Fruit fly (Drosophila melanogaster) whole organism, embryonic: ENCODE data around the gene CG43610.

Source experiments
- Bdp1 ChIP-seq: fragments of 200-800 bp; sonication (Bioruptor generic); optimal IDR thresholded peaks from 3 replicates; lab custom pipeline; 2016; ENCODE audit warnings: missing biosample characterization, missing genetic modification characterization
- CG10565 ChIP-seq: fragments of 200-800 bp; sonication (Bioruptor generic); optimal IDR thresholded peaks from 3 replicates; lab custom pipeline; 2016; ENCODE audit warnings: missing biosample characterization, mild to moderate bottlenecking, missing genetic modification characterization
- CG10654 ChIP-seq: fragments of 200-800 bp; sonication (Bioruptor generic); optimal IDR thresholded peaks from 2 replicates; lab custom pipeline; 2016; ENCODE audit warnings: missing biosample characterization, missing genetic modification characterization
- CG11504 ChIP-seq: fragments of 200-800 bp; sonication (Bioruptor generic); optimal IDR thresholded peaks from 3 replicates; lab custom pipeline; 2019; ENCODE audit warnings: missing biosample characterization, mild to moderate bottlenecking, missing genetic modification characterization, moderate library complexity
- CG11695 ChIP-seq: fragments of 200-800 bp; sonication (Bioruptor generic); IDR thresholded peaks from 3 replicates; pipeline ENCODE4 v1.3.6; 2022; ENCODE audit warnings: missing biosample characterization, missing genetic modification characterization
- CG12942 ChIP-seq: fragments of 200-800 bp; sonication (Bioruptor generic); optimal IDR thresholded peaks from 3 replicates; lab custom pipeline; 2016; ENCODE audit warnings: missing biosample characterization, missing genetic modification characterization
- CG13424 ChIP-seq: fragments of 200-800 bp; sonication (Bioruptor generic); optimal IDR thresholded peaks from 2 replicates; lab custom pipeline; 2019; ENCODE audit warnings: missing biosample characterization, mild to moderate bottlenecking, missing genetic modification characterization, moderate library complexity
- CG14667 ChIP-seq: fragments of 200-800 bp; sonication (Bioruptor generic); IDR thresholded peaks from 2 replicates; pipeline ENCODE4 v1.3.6; 2022; ENCODE audit warnings: missing biosample characterization, missing genetic modification characterization
- CG14710 ChIP-seq: fragments of 200-800 bp; sonication (Bioruptor generic); optimal IDR thresholded peaks from 3 replicates; lab custom pipeline; 2019; ENCODE audit warnings: missing biosample characterization, mild to moderate bottlenecking, missing genetic modification characterization, moderate library complexity
- CG14965 ChIP-seq: fragments of 200-800 bp; sonication (Bioruptor generic); optimal IDR thresholded peaks from 2 replicates; lab custom pipeline; 2016; ENCODE audit warnings: missing biosample characterization, missing genetic modification characterization, borderline replicate concordance
- CG15601 ChIP-seq: fragments of 200-800 bp; sonication (Bioruptor generic); optimal IDR thresholded peaks from 3 replicates; lab custom pipeline; 2019; ENCODE audit warnings: missing biosample characterization, mild to moderate bottlenecking, missing genetic modification characterization, moderate library complexity
- CG30020 ChIP-seq: fragments of 200-800 bp; optimal IDR thresholded peaks from 2 replicates; lab custom pipeline; 2019; ENCODE audit warnings: missing biosample characterization, mild to moderate bottlenecking, missing genetic modification characterization, moderate library complexity
- CG30431 ChIP-seq: fragments of 200-800 bp; sonication (Bioruptor generic); optimal IDR thresholded peaks from 2 replicates; lab custom pipeline; 2017; ENCODE audit warnings: missing biosample characterization, missing genetic modification characterization
- CG3065 ChIP-seq: fragments of 200-800 bp; sonication (Bioruptor generic); optimal IDR thresholded peaks from 2 replicates; lab custom pipeline; 2016; ENCODE audit warnings: missing biosample characterization, missing genetic modification characterization
- CG43689 ChIP-seq: fragments of 200-800 bp; sonication (Bioruptor generic); IDR thresholded peaks from 2 replicates; pipeline ENCODE4 v1.3.6; 2022; ENCODE audit warnings: missing biosample characterization, missing genetic modification characterization
- CG6254 ChIP-seq: fragments of 200-800 bp; sonication (Bioruptor generic); optimal IDR thresholded peaks from 3 replicates; lab custom pipeline; 2017; ENCODE audit warnings: mild to moderate bottlenecking, missing biosample characterization, missing genetic modification reagents, missing genetic modification characterization
- CG6791 ChIP-seq: fragments of 200-800 bp; sonication (Bioruptor generic); IDR thresholded peaks from 3 replicates; pipeline ENCODE4 v1.3.6; 2022; ENCODE audit warnings: missing biosample characterization, missing genetic modification characterization; ENCODE audit not compliant: partially characterized antibody
- CG6813 ChIP-seq: fragments of 200-800 bp; sonication (Bioruptor generic); optimal IDR thresholded peaks from 2 replicates; lab custom pipeline; 2017; ENCODE audit warnings: missing biosample characterization, missing genetic modification characterization, mild to moderate bottlenecking, moderate library complexity, missing genetic modification reagents
- CG7745 ChIP-seq: fragments of 200-800 bp; sonication (Bioruptor generic); optimal IDR thresholded peaks from 2 replicates; lab custom pipeline; 2018; ENCODE audit warnings: missing biosample characterization, mild to moderate bottlenecking, missing genetic modification characterization, moderate library complexity
- CG8359 ChIP-seq: fragments of 200-800 bp; sonication (Bioruptor generic); optimal IDR thresholded peaks from 2 replicates; lab custom pipeline; 2017; ENCODE audit warnings: missing biosample characterization, mild to moderate bottlenecking, missing genetic modification characterization, borderline replicate concordance
- CG9727 ChIP-seq: fragments of 200-800 bp; sonication (Bioruptor generic); optimal IDR thresholded peaks from 3 replicates; lab custom pipeline; 2017; ENCODE audit warnings: missing biosample characterization, mild to moderate bottlenecking, missing genetic modification characterization
- D ChIP-seq, 2 experiments: fragments of 200-800 bp in 1 of 2; fragments of >200 bp in 1 of 2; sonication (Bioruptor generic) in 1 of 2; optimal IDR thresholded peaks; 2 replicates in 1 of 2; 3 replicates in 1 of 2; lab custom pipeline; 2017; ENCODE audit warnings: mild to moderate bottlenecking in 1 of 2, missing biosample characterization in 1 of 2, missing genetic modification characterization in 1 of 2, missing genetic modification reagents in 1 of 2
- D19A ChIP-seq: fragments of 200-800 bp; optimal IDR thresholded peaks from 3 replicates; lab custom pipeline; 2019; ENCODE audit warnings: missing biosample characterization, mild to moderate bottlenecking, missing genetic modification characterization, moderate library complexity
- Dp ChIP-seq: fragments of 200-800 bp; sonication (Bioruptor generic); optimal IDR thresholded peaks from 2 replicates; lab custom pipeline; 2018; ENCODE audit warnings: missing biosample characterization, mild to moderate bottlenecking, missing genetic modification characterization, moderate library complexity
- E2f1 ChIP-seq: fragments of 200-800 bp; sonication (Bioruptor generic); IDR thresholded peaks from 2 replicates; pipeline ENCODE4 v1.3.6; 2022; ENCODE audit warnings: missing biosample characterization, missing genetic modification characterization
- Elba2 ChIP-seq: fragments of 200-800 bp; sonication (Bioruptor generic); optimal IDR thresholded peaks from 3 replicates; lab custom pipeline; 2016; ENCODE audit warnings: missing biosample characterization, missing genetic modification characterization
- H2.0 ChIP-seq: fragments of 200-800 bp; sonication (Bioruptor generic); IDR thresholded peaks from 2 replicates; pipeline ENCODE4 v1.3.6; 2022; ENCODE audit warnings: missing biosample characterization, missing genetic modification characterization
- HmgD ChIP-seq: fragments of 200-800 bp; sonication (Bioruptor generic); optimal IDR thresholded peaks from 3 replicates; lab custom pipeline; 2016; ENCODE audit warnings: missing biosample characterization, missing genetic modification characterization
- Hsf ChIP-seq: fragments of 200-800 bp; sonication (Bioruptor generic); optimal IDR thresholded peaks from 3 replicates; lab custom pipeline; 2016; ENCODE audit warnings: missing biosample characterization, missing genetic modification characterization
- MBD-R2 ChIP-seq: fragments of 200-800 bp; sonication (Bioruptor generic); IDR thresholded peaks from 2 replicates; pipeline ENCODE4 v1.3.6; 2022; ENCODE audit warnings: missing biosample characterization, missing genetic modification characterization
- Meics ChIP-seq: fragments of 200-800 bp; sonication (Bioruptor generic); optimal IDR thresholded peaks from 2 replicates; lab custom pipeline; 2017; ENCODE audit warnings: missing biosample characterization, mild to moderate bottlenecking, missing genetic modification characterization
- Nf-YA ChIP-seq: fragments of 200-800 bp; sonication (Bioruptor generic); IDR thresholded peaks from 2 replicates; pipeline ENCODE4 v1.3.6; 2022; ENCODE audit warnings: missing biosample characterization, missing genetic modification characterization
- Side ChIP-seq: fragments of 200-800 bp; sonication (Bioruptor generic); optimal IDR thresholded peaks from 2 replicates; lab custom pipeline; 2016; ENCODE audit warnings: missing biosample characterization, missing genetic modification characterization
- YL-1 ChIP-seq: fragments of 200-800 bp; sonication (Bioruptor generic); optimal IDR thresholded peaks from 3 replicates; lab custom pipeline; 2017; ENCODE audit warnings: missing biosample characterization, mild to moderate bottlenecking, missing genetic modification characterization
- br ChIP-seq: fragments of >200 bp; optimal IDR thresholded peaks from 2 replicates; lab custom pipeline; 2017
- cas ChIP-seq: fragments of 200-800 bp; sonication (Bioruptor generic); IDR thresholded peaks from 2 replicates; pipeline ENCODE4 v1.3.6; 2022; ENCODE audit warnings: missing biosample characterization, missing genetic modification characterization
- cg ChIP-seq: fragments of 200-800 bp; sonication (Bioruptor generic); optimal IDR thresholded peaks from 3 replicates; lab custom pipeline; 2019; ENCODE audit warnings: missing biosample characterization, mild to moderate bottlenecking, missing genetic modification characterization, moderate library complexity
- da ChIP-seq: fragments of 200-800 bp; sonication (Bioruptor generic); optimal IDR thresholded peaks from 2 replicates; lab custom pipeline; 2016; ENCODE audit warnings: missing biosample characterization, missing genetic modification characterization
- en ChIP-seq: fragments of 200-800 bp; sonication (Bioruptor generic); optimal IDR thresholded peaks from 2 replicates; lab custom pipeline; 2016; ENCODE audit warnings: missing biosample characterization, missing genetic modification characterization
- eyg ChIP-seq: fragments of 200-800 bp; sonication (Bioruptor generic); optimal IDR thresholded peaks from 3 replicates; lab custom pipeline; 2016; ENCODE audit warnings: missing biosample characterization, missing genetic modification characterization
- fd102C ChIP-seq: fragments of 200-800 bp; sonication (Bioruptor generic); optimal IDR thresholded peaks from 2 replicates; lab custom pipeline; 2018; ENCODE audit warnings: missing biosample characterization, mild to moderate bottlenecking, missing genetic modification characterization, moderate library complexity
- mirr ChIP-seq: fragments of 200-800 bp; sonication (Bioruptor generic); optimal IDR thresholded peaks from 3 replicates; lab custom pipeline; 2018; ENCODE audit warnings: missing biosample characterization, mild to moderate bottlenecking, missing genetic modification characterization
- p53 ChIP-seq: fragments of 200-800 bp; sonication (Bioruptor generic); optimal IDR thresholded peaks from 2 replicates; lab custom pipeline; 2016; ENCODE audit warnings: missing biosample characterization, missing genetic modification characterization
- pfk ChIP-seq: fragments of 200-800 bp; sonication (Bioruptor generic); optimal IDR thresholded peaks from 2 replicates; lab custom pipeline; 2018; ENCODE audit warnings: missing biosample characterization, mild to moderate bottlenecking, missing genetic modification characterization, moderate library complexity
- psq ChIP-seq: fragments of 200-800 bp; sonication (Bioruptor generic); optimal IDR thresholded peaks from 2 replicates; lab custom pipeline; 2017; ENCODE audit warnings: missing biosample characterization, missing genetic modification characterization
- sd ChIP-seq: fragments of 200-800 bp; sonication (Bioruptor generic); optimal IDR thresholded peaks from 3 replicates; lab custom pipeline; 2018; ENCODE audit warnings: missing biosample characterization, mild to moderate bottlenecking, missing genetic modification characterization, moderate library complexity
- sim ChIP-seq: fragments of 200-800 bp; sonication (Bioruptor generic); IDR thresholded peaks from 2 replicates; pipeline ENCODE4 v1.3.6; 2022; ENCODE audit warnings: missing biosample characterization, missing genetic modification characterization
- sr ChIP-seq: fragments of 200-800 bp; sonication (Bioruptor generic); IDR thresholded peaks from 3 replicates; pipeline ENCODE4 v1.3.6; 2022; ENCODE audit warnings: missing biosample characterization, missing genetic modification characterization
- tgo ChIP-seq: fragments of 200-800 bp; sonication (Bioruptor generic); IDR thresholded peaks from 3 replicates; pipeline ENCODE4 v1.3.6; 2022; ENCODE audit warnings: missing biosample characterization, missing genetic modification characterization
- trem ChIP-seq: fragments of 200-800 bp; optimal IDR thresholded peaks from 3 replicates; lab custom pipeline; 2019; ENCODE audit warnings: missing biosample characterization, mild to moderate bottlenecking, missing genetic modification characterization, moderate library complexity
- wor ChIP-seq: fragments of 200-800 bp; sonication (Bioruptor generic); IDR thresholded peaks from 2 replicates; pipeline ENCODE4 v1.3.6; 2022; ENCODE audit warnings: missing biosample characterization, missing genetic modification characterization

CG43610 gene

DNA sequence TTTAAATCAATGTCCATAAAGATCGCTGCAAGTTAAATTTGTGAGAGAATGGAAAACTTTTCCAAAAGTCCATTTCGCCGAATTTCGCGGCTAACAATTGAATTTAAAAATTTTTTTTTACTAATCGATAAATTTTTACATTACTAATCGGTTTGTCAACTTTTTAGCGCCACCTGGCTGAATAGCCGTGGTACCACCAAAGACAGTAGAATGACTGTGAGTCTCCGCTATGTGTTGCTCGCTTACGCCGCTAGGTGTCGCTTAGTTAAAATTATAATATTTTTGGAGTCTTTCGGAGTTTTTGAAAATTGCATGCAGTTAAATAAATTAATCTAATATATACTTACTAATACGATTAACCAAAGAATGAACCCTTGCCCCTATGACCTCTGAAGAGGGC, 1.6 kb upstream of the CG43610 start (continued):
- TF ChIP-seq Side (GFP tag; lab: Kevin White, UChicago), result no peak
- no peak for TF ChIP-seq pfk (GFP tag; lab: Kevin White, UChicago)
- TF ChIP-seq Meics (GFP tag; lab: Kevin White, UChicago), result peak; percentile 19
- TF ChIP-seq CG43689 (GFP tag; lab: Robert Waterston, UW), result no peak
- peak; percentile 56 for TF ChIP-seq CG14710 (tag; lab: Kevin White, UChicago)
- TF ChIP-seq cg, result no peak
- TF ChIP-seq CG6254 (GFP tag; lab: Kevin White, UChicago), result no peak
- peak; percentile 9 for TF ChIP-seq fd102C (GFP tag; lab: Kevin White, UChicago)
- peak; percentile 69 for TF ChIP-seq HmgD (GFP tag; lab: Kevin White, UChicago)
- no peak for TF ChIP-seq CG30431 (GFP tag; lab: Kevin White, UChicago)
- no peak for TF ChIP-seq CG11695 (GFP tag; lab: Robert Waterston, UW)
- TF ChIP-seq wor (GFP tag; lab: Robert Waterston, UW), result no peak
- TF ChIP-seq sd (tag; lab: Kevin White, UChicago), result no peak
- peak; percentile 52 for TF ChIP-seq Bdp1 (GFP tag; lab: Kevin White, UChicago)
- no peak for TF ChIP-seq Elba2 (GFP tag; lab: Kevin White, UChicago)
- TF ChIP-seq sr, result no peak
- TF ChIP-seq CG13424 (tag; lab: Kevin White, UChicago), result peak; percentile 29
- TF ChIP-seq tgo (GFP tag; lab: Robert Waterston, UW), result 0 out of 3 replicates have a peak, but pooled peaks have one; percentile 29
- TF ChIP-seq CG6791 (GFP tag; lab: Robert Waterston, UW), result peak; percentile 71; the same call in 2 of the 3 replicates
- no peak for TF ChIP-seq CG12942 (GFP tag; lab: Kevin White, UChicago)
- no peak for TF ChIP-seq da
- TF ChIP-seq eyg (GFP tag; lab: Kevin White, UChicago), result no peak
- no peak for TF ChIP-seq cas
- no peak for TF ChIP-seq en (GFP tag; lab: Kevin White, UChicago)
- TF ChIP-seq CG10654, result no peak
- no peak for TF ChIP-seq CG14965 (GFP tag; lab: Kevin White, UChicago)
- no peak for TF ChIP-seq CG7745 (tag; lab: Kevin White, UChicago)
- TF ChIP-seq p53, result no peak
- no peak for TF ChIP-seq D19A
- TF ChIP-seq YL-1 (GFP tag; lab: Kevin White, UChicago), result no peak
- no peak for TF ChIP-seq CG10565 (GFP tag; lab: Kevin White, UChicago)
- TF ChIP-seq sim (GFP tag; lab: Robert Waterston, UW), result no peak
- TF ChIP-seq CG14667 (GFP tag; lab: Robert Waterston, UW), result no peak
- TF ChIP-seq CG9727 (GFP tag; lab: Kevin White, UChicago), result no peak
- no peak for TF ChIP-seq H2.0
- TF ChIP-seq CG15601 (tag; lab: Kevin White, UChicago), result peak; percentile 65
- no peak for TF ChIP-seq CG6813 (GFP tag; lab: Kevin White, UChicago)
- no peak for TF ChIP-seq CG30020 (tag; lab: Kevin White, UChicago)
- peak; percentile 66 for TF ChIP-seq trem (tag; lab: Kevin White, UChicago)
- 0 out of 2 replicates have a peak, but pooled peaks have one; percentile 7 for TF ChIP-seq MBD-R2 (GFP tag; lab: Robert Waterston, UW)
- TF ChIP-seq CG11504 (tag; lab: Kevin White, UChicago), result no peak
- no peak for TF ChIP-seq br (lab: Kevin White, UChicago)
- TF ChIP-seq mirr (GFP tag; lab: Kevin White, UChicago), result no peak
- no peak for TF ChIP-seq psq (GFP tag; lab: Kevin White, UChicago)
- TF ChIP-seq Hsf (GFP tag; lab: Kevin White, UChicago), result peak; percentile 47
- TF ChIP-seq Dp, result peak; percentile 97
- no peak for TF ChIP-seq CG8359
- no peak for TF ChIP-seq Nf-YA (GFP tag; lab: Robert Waterston, UW)
- no peak for TF ChIP-seq CG3065
- TF ChIP-seq D (optimal IDR thresholded peaks at IDR 0.05; lab: Kevin White, UChicago), result no peak
- no peak for TF ChIP-seq D (GFP tag; optimal IDR thresholded peaks at IDR 0.05; lab: Kevin White, UChicago)
- 0 out of 2 replicates have a peak, but pooled peaks have one; percentile 19 for TF ChIP-seq E2f1
